Fruit fly (Drosophila melanogaster) S2 (cell line): Measurements from ENCODE around the gene CG13850.

Experiments
- CG8478 ChIP-seq: fragments of >200 bp; optimal IDR thresholded peaks from 2 replicates; lab custom pipeline; 2018
- CTCF ChIP-seq, 2 experiments: fragments of >200 bp; optimal IDR thresholded peaks; 2 replicates each; lab custom pipeline; 2018

DNA sequence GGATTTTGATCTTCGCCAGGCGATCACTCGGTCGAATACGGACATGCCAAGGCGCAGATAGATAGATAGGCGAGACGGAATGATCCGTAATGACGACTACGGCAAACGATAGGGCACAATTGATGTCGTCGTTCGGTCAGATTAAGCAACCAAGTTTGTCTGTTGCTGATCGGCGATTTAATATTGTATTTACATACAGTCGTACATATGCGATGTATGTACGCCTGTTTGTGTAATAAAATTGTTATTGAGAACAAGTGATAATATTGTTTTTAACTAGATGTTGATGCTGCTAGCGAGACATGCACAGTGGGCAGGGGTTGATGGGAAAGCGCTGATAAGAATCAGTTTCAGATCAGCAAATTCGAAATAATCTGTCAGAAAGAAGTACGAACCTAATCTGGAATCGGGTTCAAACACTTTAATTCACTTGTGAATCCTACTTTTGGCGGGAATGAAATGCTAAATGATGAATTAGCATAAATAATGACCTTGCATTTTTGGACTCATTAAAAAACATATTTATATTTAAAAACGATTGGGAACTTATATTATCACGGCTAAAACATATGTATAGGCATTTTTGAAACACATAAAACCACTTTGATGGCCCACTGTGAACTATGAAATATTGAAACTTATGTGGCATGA is 44.7 kb upstream of the CG13850 start:
- no peak for TF ChIP-seq CTCF (optimal IDR thresholded peaks at IDR 0.05; lab: Kevin White, UChicago)
- no peak for TF ChIP-seq CG8478 (lab: Kevin White, UChicago)
